Fruit fly (Drosophila melanogaster) whole organism, pupa: ENCODE results near the gene CG15890.

Experiments
- CG32121 ChIP-seq: fragments of 200-800 bp; sonication (Bioruptor generic); IDR thresholded peaks from 2 replicates; pipeline ENCODE4 v1.3.6; 2022; ENCODE audit warnings: missing biosample characterization, missing genetic modification characterization
- CG34367 ChIP-seq: fragments of 200-800 bp; sonication (Bioruptor generic); optimal IDR thresholded peaks from 2 replicates; lab custom pipeline; 2018; ENCODE audit warnings: missing biosample characterization, mild to moderate bottlenecking, missing genetic modification characterization
- CG8301 ChIP-seq: fragments of 200-800 bp; sonication (Bioruptor generic); optimal IDR thresholded peaks from 2 replicates; lab custom pipeline; 2018; ENCODE audit warnings: missing biosample characterization, mild to moderate bottlenecking, missing genetic modification characterization
- CG9948 ChIP-seq: fragments of 200-800 bp; sonication (Bioruptor generic); optimal IDR thresholded peaks from 2 replicates; lab custom pipeline; 2018; ENCODE audit warnings: missing biosample characterization, mild to moderate bottlenecking, missing genetic modification characterization, moderate library complexity
- EcR ChIP-seq: fragments of 200-800 bp; sonication (Bioruptor generic); optimal IDR thresholded peaks from 3 replicates; lab custom pipeline; 2019; ENCODE audit warnings: missing biosample characterization, missing genetic modification characterization, mild to moderate bottlenecking, moderate library complexity, missing genetic modification reagents
- Ets98B ChIP-seq: fragments of 200-800 bp; sonication (Bioruptor generic); IDR thresholded peaks from 2 replicates; pipeline ENCODE4 v1.3.6; 2022; ENCODE audit warnings: missing biosample characterization, missing genetic modification characterization
- Pif1B ChIP-seq: fragments of 200-800 bp; sonication (Bioruptor generic); optimal IDR thresholded peaks from 3 replicates; lab custom pipeline; 2016; ENCODE audit warnings: missing biosample characterization, missing genetic modification characterization

DNA sequence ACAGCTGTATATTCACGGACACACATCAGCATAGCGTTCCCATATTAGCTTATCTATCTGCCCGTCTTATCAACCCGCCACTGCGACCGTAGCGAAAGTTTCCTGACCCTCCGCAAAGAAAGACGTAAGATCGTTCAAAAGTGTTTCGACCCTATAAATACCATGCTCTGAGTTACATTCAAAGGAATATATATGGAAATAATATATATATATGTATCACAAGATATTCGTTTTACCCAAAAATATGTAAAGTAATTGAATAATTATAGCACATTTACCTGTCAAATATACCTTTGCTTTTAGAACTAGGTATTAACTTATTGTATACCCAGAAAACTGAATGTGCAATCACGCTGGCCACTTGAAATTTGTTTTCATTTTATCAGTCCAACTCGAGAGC is 44.8 kb upstream of the CG15890 start:
- TF ChIP-seq CG9948 (tag; lab: Kevin White, UChicago), result peak; percentile 17
- no peak for TF ChIP-seq Pif1B (GFP tag; lab: Kevin White, UChicago)
- TF ChIP-seq Ets98B (GFP tag; lab: Robert Waterston, UW), result no peak
- TF ChIP-seq CG32121 (GFP tag; lab: Robert Waterston, UW), result no peak
- peak; percentile 34 for TF ChIP-seq EcR (GFP tag; lab: Kevin White, UChicago)
- no peak for TF ChIP-seq CG34367 (tag; lab: Kevin White, UChicago)
- TF ChIP-seq CG8301 (tag; lab: Kevin White, UChicago), result no peak
